Worm (Caenorhabditis elegans) whole organism, L1 larva: ENCODE results near the gene twk-4.

ENCODE experiments used
- C04F5.9 ChIP-seq: sonication (generic microtip); optimal IDR thresholded peaks from 2 replicates; lab custom pipeline; 2016; ENCODE audit warnings: missing genetic modification characterization, missing compliant biosample characterization
- C16A3.4 ChIP-seq: fragments of 150-350 bp; optimal IDR thresholded peaks from 2 replicates; lab custom pipeline; 2014; ENCODE audit warnings: missing biosample characterization, missing genetic modification characterization
- C34B4.2 ChIP-seq: sonication (generic microtip); optimal IDR thresholded peaks from 2 replicates; lab custom pipeline; 2017; ENCODE audit warnings: mild to moderate bottlenecking, missing genetic modification characterization, missing compliant biosample characterization
- F16B12.6 ChIP-seq: fragments of 150-350 bp; optimal IDR thresholded peaks from 2 replicates; lab custom pipeline; 2014; ENCODE audit warnings: missing biosample characterization, missing genetic modification characterization
- aha-1 ChIP-seq: fragments of 150-350 bp; optimal IDR thresholded peaks from 2 replicates; lab custom pipeline; 2014; ENCODE audit warnings: missing biosample characterization, missing genetic modification characterization
- aly-2 ChIP-seq: fragments of 150-350 bp; optimal IDR thresholded peaks from 2 replicates; lab custom pipeline; 2014; ENCODE audit warnings: missing biosample characterization, missing genetic modification characterization
- blmp-1 ChIP-seq: fragments of 150-350 bp; optimal IDR thresholded peaks from 2 replicates; lab custom pipeline; 2014; ENCODE audit warnings: missing biosample characterization, missing genetic modification characterization
- ceh-63 ChIP-seq: fragments of 200-800 bp; sonication (Bioruptor generic); optimal IDR thresholded peaks from 2 replicates; lab custom pipeline; 2018; ENCODE audit warnings: mild to moderate bottlenecking, missing genetic modification characterization, missing compliant biosample characterization
- ceh-8 ChIP-seq: fragments of 200-800 bp; sonication (Bioruptor generic); optimal IDR thresholded peaks from 2 replicates; lab custom pipeline; 2018; ENCODE audit warnings: mild to moderate bottlenecking, missing genetic modification characterization, moderate library complexity, missing compliant biosample characterization
- ceh-82 ChIP-seq, 3 experiments: fragments of 150-350 bp in 1 of 3; sonication (generic microtip) in 2 of 3; optimal IDR thresholded peaks; 2 replicates each; lab custom pipeline; 2014 to 2017; ENCODE audit warnings: missing biosample characterization in 3 of 3, missing genetic modification characterization in 3 of 3
- ceh-88 ChIP-seq: fragments of 200-800 bp; sonication (Bioruptor generic); IDR thresholded peaks from 2 replicates; pipeline ENCODE4 v1.3.6; 2022; ENCODE audit warnings: missing genetic modification characterization, missing compliant biosample characterization
- ceh-90 ChIP-seq: sonication (generic microtip); optimal IDR thresholded peaks from 2 replicates; lab custom pipeline; 2016; ENCODE audit warnings: missing genetic modification characterization, missing compliant biosample characterization
- dpl-1 ChIP-seq, 3 experiments: fragments of 150-350 bp in 2 of 3; sonication (generic microtip) in 1 of 3; optimal IDR thresholded peaks; 2 replicates each; lab custom pipeline; 2014 to 2017; ENCODE audit warnings: missing biosample characterization in 3 of 3, missing genetic modification characterization in 3 of 3, missing genetic modification reagents in 3 of 3
- dsc-1 ChIP-seq: sonication (generic microtip); optimal IDR thresholded peaks from 2 replicates; lab custom pipeline; 2016; ENCODE audit warnings: mild to moderate bottlenecking, missing genetic modification characterization, missing compliant biosample characterization
- efl-1 ChIP-seq, 4 experiments: fragments of 150-350 bp; optimal IDR thresholded peaks in 3 of 4; peaks in 1 of 4; 1 replicate in 1 of 4; 2 replicates in 3 of 4; lab custom pipeline; 2014; ENCODE audit warnings: missing biosample characterization in 2 of 4, missing genetic modification characterization in 2 of 4, missing genetic modification reagents in 2 of 4
- egl-13 ChIP-seq: sonication (generic microtip); optimal IDR thresholded peaks from 2 replicates; lab custom pipeline; 2016; ENCODE audit warnings: missing genotype, missing genetic modification reagents, missing genetic modification characterization, missing compliant biosample characterization
- egl-27 ChIP-seq, 2 experiments: fragments of 150-350 bp in 1 of 2; sonication (generic microtip); optimal IDR thresholded peaks; 3 replicates each; lab custom pipeline; 2017 to 2018; ENCODE audit warnings: missing biosample characterization in 2 of 2, missing genetic modification characterization in 2 of 2, missing genetic modification reagents in 2 of 2
- elt-3 ChIP-seq, 6 experiments: fragments of 150-350 bp in 1 of 6; sonication (generic microtip); optimal IDR thresholded peaks; 2 replicates each; lab custom pipeline; 2017 to 2018; ENCODE audit warnings: missing biosample characterization in 6 of 6, missing genetic modification characterization in 6 of 6, inconsistent platforms in 1 of 6
- fkh-10 ChIP-seq: sonication (generic microtip); optimal IDR thresholded peaks from 2 replicates; lab custom pipeline; 2017; ENCODE audit warnings: missing biosample characterization, missing genetic modification reagents, missing genetic modification characterization
- grh-1 ChIP-seq: fragments of 200-800 bp; sonication (Bioruptor generic); IDR thresholded peaks from 2 replicates; pipeline ENCODE4 v1.3.6; 2022; ENCODE audit warnings: missing genetic modification reagents, missing genetic modification characterization, missing compliant biosample characterization
- hlh-17 ChIP-seq: fragments of 200-800 bp; sonication (Bioruptor generic); optimal IDR thresholded peaks from 2 replicates; lab custom pipeline; 2018; ENCODE audit warnings: missing genetic modification characterization, mild to moderate bottlenecking, missing compliant biosample characterization, moderate library complexity, borderline replicate concordance
- hlh-4 ChIP-seq: sonication (generic microtip); optimal IDR thresholded peaks from 2 replicates; lab custom pipeline; 2016; ENCODE audit warnings: mild to moderate bottlenecking, missing genetic modification characterization, missing compliant biosample characterization
- isw-1 ChIP-seq: fragments of 200-800 bp; sonication (Bioruptor generic); IDR thresholded peaks from 2 replicates; pipeline ENCODE4 v1.3.6; 2022; ENCODE audit warnings: missing genetic modification characterization, missing compliant biosample characterization
- lin-13 ChIP-seq: fragments of 150-350 bp; optimal IDR thresholded peaks from 2 replicates; lab custom pipeline; 2014; ENCODE audit warnings: missing biosample characterization, missing genetic modification reagents, missing genetic modification characterization
- lin-14 ChIP-seq: fragments of 200-800 bp; sonication (Bioruptor generic); optimal IDR thresholded peaks from 2 replicates; lab custom pipeline; 2018; ENCODE audit warnings: mild to moderate bottlenecking, missing genetic modification characterization, moderate library complexity, missing compliant biosample characterization
- lin-35 ChIP-seq, 2 experiments: fragments of 150-350 bp; optimal IDR thresholded peaks; 2 replicates each; lab custom pipeline; 2014; ENCODE audit warnings: missing biosample characterization in 2 of 2, missing genetic modification characterization in 2 of 2, missing genetic modification reagents in 2 of 2
- lsy-2 ChIP-seq, 2 experiments: fragments of 150-350 bp; optimal IDR thresholded peaks; 2 replicates each; lab custom pipeline; 2014; ENCODE audit warnings: missing biosample characterization in 2 of 2, missing genetic modification characterization in 2 of 2
- mdl-1 ChIP-seq, 2 experiments: fragments of 150-350 bp; optimal IDR thresholded peaks; 2 replicates each; lab custom pipeline; 2014 to 2017; ENCODE audit warnings: missing biosample characterization in 2 of 2, missing genetic modification characterization in 2 of 2, inconsistent platforms in 1 of 2
- mef-2 ChIP-seq: fragments of 150-350 bp; optimal IDR thresholded peaks from 2 replicates; lab custom pipeline; 2014; ENCODE audit warnings: missing biosample characterization, missing genetic modification characterization
- mep-1 ChIP-seq: fragments of 150-350 bp; optimal IDR thresholded peaks from 2 replicates; lab custom pipeline; 2014; ENCODE audit warnings: missing biosample characterization, missing genetic modification characterization
- nhr-11 ChIP-seq: fragments of 150-350 bp; optimal IDR thresholded peaks from 2 replicates; lab custom pipeline; 2014; ENCODE audit warnings: missing biosample characterization, missing genetic modification characterization
- nhr-12 ChIP-seq: sonication (generic microtip); optimal IDR thresholded peaks from 2 replicates; lab custom pipeline; 2017; ENCODE audit warnings: missing biosample characterization, missing genetic modification characterization
- nhr-20 ChIP-seq: sonication (generic microtip); optimal IDR thresholded peaks from 2 replicates; lab custom pipeline; 2016; ENCODE audit warnings: mild to moderate bottlenecking, missing genetic modification characterization, missing compliant biosample characterization
- nhr-237 ChIP-seq: fragments of 150-350 bp; optimal IDR thresholded peaks from 2 replicates; lab custom pipeline; 2014; ENCODE audit warnings: missing biosample characterization, missing genetic modification characterization
- nhr-47 ChIP-seq: sonication (generic microtip); optimal IDR thresholded peaks from 2 replicates; lab custom pipeline; 2016; ENCODE audit warnings: mild to moderate bottlenecking, missing genetic modification characterization, moderate library complexity, missing compliant biosample characterization
- nhr-71 ChIP-seq: sonication (generic microtip); optimal IDR thresholded peaks from 2 replicates; lab custom pipeline; 2016; ENCODE audit warnings: mild to moderate bottlenecking, missing genetic modification characterization, moderate library complexity, missing compliant biosample characterization
- nhr-76 ChIP-seq: sonication (generic microtip); optimal IDR thresholded peaks from 2 replicates; lab custom pipeline; 2017; ENCODE audit warnings: missing biosample characterization, missing genetic modification characterization
- nhr-85 ChIP-seq: sonication (generic microtip); peaks from one replicate; lab custom pipeline; 2016; ENCODE audit warnings: missing genetic modification characterization, inconsistent platforms, missing compliant biosample characterization
- nhr-90 ChIP-seq: sonication (generic microtip); optimal IDR thresholded peaks from 2 replicates; lab custom pipeline; 2016; ENCODE audit warnings: mild to moderate bottlenecking, missing genetic modification characterization, missing compliant biosample characterization; ENCODE audit not compliant: poor library complexity
- pax-3 ChIP-seq: fragments of 200-800 bp; sonication (Bioruptor generic); optimal IDR thresholded peaks from 2 replicates; lab custom pipeline; 2018; ENCODE audit warnings: mild to moderate bottlenecking, missing genetic modification characterization, moderate library complexity, missing compliant biosample characterization
- rnt-1 ChIP-seq: sonication (generic microtip); optimal IDR thresholded peaks from 2 replicates; lab custom pipeline; 2016; ENCODE audit warnings: mild to moderate bottlenecking, missing genetic modification characterization, moderate library complexity, missing compliant biosample characterization
- skn-1 ChIP-seq: fragments of 150-350 bp; optimal IDR thresholded peaks from 2 replicates; lab custom pipeline; 2014; ENCODE audit warnings: missing biosample characterization, missing genetic modification characterization
- snu-23 ChIP-seq: sonication (generic microtip); optimal IDR thresholded peaks from 2 replicates; lab custom pipeline; 2016; ENCODE audit warnings: missing genetic modification characterization, missing compliant biosample characterization
- sup-37 ChIP-seq: fragments of 200-800 bp; sonication (Bioruptor generic); optimal IDR thresholded peaks from 2 replicates; lab custom pipeline; 2018; ENCODE audit warnings: mild to moderate bottlenecking, missing genetic modification characterization, missing compliant biosample characterization
- tbx-2 ChIP-seq: sonication (generic microtip); optimal IDR thresholded peaks from 2 replicates; lab custom pipeline; 2016; ENCODE audit warnings: missing genetic modification characterization, missing compliant biosample characterization
- unc-130 ChIP-seq: fragments of 150-350 bp; optimal IDR thresholded peaks from 2 replicates; lab custom pipeline; 2017; ENCODE audit warnings: missing biosample characterization, missing genetic modification characterization, inconsistent platforms
- unc-98 ChIP-seq: fragments of 200-800 bp; sonication (Bioruptor generic); IDR thresholded peaks from 2 replicates; pipeline ENCODE4 v1.3.6; 2022; ENCODE audit warnings: missing genetic modification characterization, missing compliant biosample characterization
- ztf-11 ChIP-seq, 2 experiments: sonication (generic microtip); optimal IDR thresholded peaks; 2 replicates each; lab custom pipeline; 2016 to 2017; ENCODE audit warnings: missing genetic modification characterization in 2 of 2, missing biosample characterization in 1 of 2, missing compliant biosample characterization in 1 of 2
- ztf-4 ChIP-seq: fragments of 150-350 bp; optimal IDR thresholded peaks from 2 replicates; lab custom pipeline; 2014; ENCODE audit warnings: missing biosample characterization, missing genetic modification characterization

Gene twk-4

DNA sequence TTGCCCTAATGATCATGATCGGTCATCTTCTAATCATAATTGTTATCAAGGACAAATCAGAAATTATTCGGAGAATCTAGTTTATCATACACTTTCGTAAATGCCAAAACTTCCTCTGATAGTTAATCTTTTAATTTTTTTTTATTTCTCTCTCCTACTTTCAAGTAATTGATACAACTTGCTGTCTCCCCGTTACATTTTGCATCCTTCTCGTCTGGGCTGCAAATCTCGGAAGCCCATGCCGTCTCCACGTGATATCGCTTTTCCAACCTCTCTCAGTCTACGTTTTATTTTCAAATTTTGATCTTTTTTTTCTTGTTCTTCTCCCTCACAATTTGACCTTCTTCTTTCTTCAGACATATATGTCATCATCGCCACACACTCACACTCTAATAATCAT is 33.1 kb downstream of the twk-4 start, which contains the start of gene rhy-1 (continued):
- TF ChIP-seq hlh-4 (tag; lab: Kevin White, UChicago) = no peak
- no peak for TF ChIP-seq sup-37 (GFP tag; lab: Kevin White, UChicago)
- no peak for TF ChIP-seq nhr-237 (tag; lab: Kevin White, UChicago)
- peak; percentile 51 for TF ChIP-seq nhr-71 (tag; lab: Kevin White, UChicago)
- peak; percentile 25 for TF ChIP-seq snu-23 (GFP tag; lab: Kevin White, UChicago)
- TF ChIP-seq dpl-1 (GFP tag; optimal IDR thresholded peaks at IDR 0.05; lab: Kevin White, UChicago) = no peak
- no peak for TF ChIP-seq F16B12.6 (tag; lab: Kevin White, UChicago)
- no peak for TF ChIP-seq fkh-10 (GFP tag; lab: Kevin White, UChicago)
- TF ChIP-seq hlh-17 = no peak
- TF ChIP-seq elt-3 (tag; optimal IDR thresholded peaks at IDR 0.05; lab: Kevin White, UChicago) = peak in 4 of 6 experiments; percentile 15 to 60 (median 38)
- TF ChIP-seq C16A3.4 (tag; lab: Kevin White, UChicago) = no peak
- no peak for TF ChIP-seq pax-3
- no peak for TF ChIP-seq dsc-1 (tag; lab: Kevin White, UChicago)
- TF ChIP-seq ceh-8 (GFP tag; lab: Kevin White, UChicago) = no peak
- TF ChIP-seq grh-1 (GFP tag; lab: Robert Waterston, UW) = 0 out of 2 replicates have a peak, but pooled peaks have one; percentile 20
- TF ChIP-seq isw-1 = no peak
- no peak for TF ChIP-seq lsy-2 (tag; optimal IDR thresholded peaks at IDR 0.05; lab: Kevin White, UChicago)
- TF ChIP-seq nhr-47 (tag; lab: Kevin White, UChicago) = peak; percentile 21
- TF ChIP-seq ztf-11 (tag; optimal IDR thresholded peaks at IDR 0.05; lab: Kevin White, UChicago) = no peak
- no peak for TF ChIP-seq ceh-82 (tag; optimal IDR thresholded peaks at IDR 0.05; lab: Kevin White, UChicago)
- TF ChIP-seq egl-13 = no peak
- peak; percentile 76 for TF ChIP-seq nhr-20
- TF ChIP-seq unc-98 (GFP tag; lab: Robert Waterston, UW) = no peak
- no peak for TF ChIP-seq aly-2 (tag; lab: Kevin White, UChicago)
- TF ChIP-seq ceh-63 (GFP tag; lab: Kevin White, UChicago) = no peak
- TF ChIP-seq nhr-11 (tag; lab: Kevin White, UChicago) = no peak
- TF ChIP-seq rnt-1 (tag; lab: Kevin White, UChicago) = no peak
- no peak for TF ChIP-seq mef-2 (tag; lab: Kevin White, UChicago)
- TF ChIP-seq C34B4.2 (tag; lab: Kevin White, UChicago) = no peak

DNA sequence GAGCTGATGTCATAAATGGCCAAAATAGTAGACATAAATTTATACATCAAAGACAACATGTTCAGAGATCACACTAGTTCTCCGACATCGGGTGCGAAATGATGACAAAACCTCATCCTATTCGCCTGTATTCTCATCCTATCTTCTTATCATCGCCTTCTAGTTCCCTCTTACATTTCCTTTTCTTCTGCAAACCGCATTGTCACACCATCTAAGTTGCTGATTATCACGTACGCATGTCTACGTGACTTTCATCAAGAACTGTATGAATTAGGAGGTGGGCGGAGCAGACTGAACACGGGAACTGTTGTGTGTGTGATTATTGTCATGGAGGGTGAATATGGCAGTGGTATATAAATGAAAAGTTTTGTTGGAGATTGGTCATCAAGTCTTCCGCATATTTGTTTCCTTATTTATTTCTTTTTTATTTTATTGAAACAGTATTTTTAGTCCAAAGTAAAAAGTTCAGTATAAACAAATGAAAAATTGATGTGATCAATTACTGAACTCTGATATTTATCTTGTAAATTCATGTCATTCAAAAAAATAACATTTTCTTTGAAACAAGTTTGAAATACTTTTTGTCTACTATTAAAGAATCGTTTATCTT is 33.8 kb downstream of the twk-4 start:
- TF ChIP-seq unc-130 (peak; percentile 62), elt-3 (tag; optimal IDR thresholded peaks at IDR 0.05; lab: Kevin White, UChicago) (peak in 5 of 6 experiments; percentile 18 to 96 (median 82)), ceh-90 (no peak), aha-1 (tag; lab: Kevin White, UChicago) (peak; percentile 83), nhr-20 (peak; percentile 78), nhr-90 (peak; percentile 65), ztf-11 (tag; optimal IDR thresholded peaks at IDR 0.05; lab: Kevin White, UChicago) (no peak), lin-13 (GFP tag; lab: Kevin White, UChicago) (no peak), nhr-47 (tag; lab: Kevin White, UChicago) (peak; percentile 39), egl-27 (tag; optimal IDR thresholded peaks at IDR 0.05; lab: Kevin White, UChicago) (no peak), nhr-71 (tag; lab: Kevin White, UChicago) (peak; percentile 60), blmp-1 (tag; lab: Kevin White, UChicago) (peak; percentile 89), nhr-85 (tag; lab: Kevin White, UChicago) (peak; percentile 90), mdl-1 (tag; optimal IDR thresholded peaks at IDR 0.05; lab: Kevin White, UChicago) (peak in 1 of 2 experiments; percentile 58), C04F5.9 (tag; lab: Kevin White, UChicago) (no peak), nhr-12 (no peak), snu-23 (GFP tag; lab: Kevin White, UChicago) (peak; percentile 43), C16A3.4 (tag; lab: Kevin White, UChicago) (peak; percentile 14), ztf-4 (tag; lab: Kevin White, UChicago) (no peak), mep-1 (tag; lab: Kevin White, UChicago) (peak; percentile 19), tbx-2 (peak; percentile 34), skn-1 (tag; lab: Kevin White, UChicago) (peak; percentile 90), nhr-76 (tag; lab: Kevin White, UChicago) (peak; percentile 0), lin-14 (peak; percentile 69), lin-35 (GFP tag; optimal IDR thresholded peaks at IDR 0.05; lab: Kevin White, UChicago) (peak in 1 of 2 experiments; percentile 42), efl-1 (optimal IDR thresholded peaks at IDR 0.05; lab: Kevin White, UChicago) (no peak), efl-1 (GFP tag; optimal IDR thresholded peaks at IDR 0.05 in 1 of 2; lab: Kevin White, UChicago) (peak in 1 of 2 experiments; percentile 87), nhr-237 (tag; lab: Kevin White, UChicago) (no peak), ceh-88 (no peak)
